Fruit fly (Drosophila melanogaster) whole organism, adult: Measurements from ENCODE around the gene SP555.

Experiments used
- CG11617 ChIP-seq: fragments of 200-800 bp; sonication (Bioruptor generic); optimal IDR thresholded peaks from 2 replicates; lab custom pipeline; 2017; ENCODE audit warnings: mild to moderate bottlenecking, missing biosample characterization, missing genetic modification reagents, missing genetic modification characterization
- CG12768 ChIP-seq: fragments of 200-800 bp; sonication (Bioruptor generic); optimal IDR thresholded peaks from 2 replicates; lab custom pipeline; 2017; ENCODE audit warnings: missing biosample characterization, missing genetic modification characterization, mild to moderate bottlenecking, moderate library complexity, missing genetic modification reagents
- CG14711 ChIP-seq: fragments of 200-800 bp; sonication (Bioruptor generic); optimal IDR thresholded peaks from 2 replicates; lab custom pipeline; 2018; ENCODE audit warnings: missing biosample characterization, mild to moderate bottlenecking, missing genetic modification characterization, moderate library complexity
- CG1620 ChIP-seq: fragments of 200-800 bp; sonication (Bioruptor generic); optimal IDR thresholded peaks from 2 replicates; lab custom pipeline; 2016; ENCODE audit warnings: missing biosample characterization, missing genetic modification characterization
- CG33017 ChIP-seq: fragments of 200-800 bp; sonication (Bioruptor generic); optimal IDR thresholded peaks from 2 replicates; lab custom pipeline; 2018; ENCODE audit warnings: missing biosample characterization, mild to moderate bottlenecking, missing genetic modification characterization, moderate library complexity
- CG5204 ChIP-seq: fragments of 200-800 bp; sonication (Bioruptor generic); optimal IDR thresholded peaks from 2 replicates; lab custom pipeline; 2016; ENCODE audit warnings: missing biosample characterization, missing genetic modification characterization
- CG7045 ChIP-seq: fragments of 200-800 bp; sonication (Bioruptor generic); optimal IDR thresholded peaks from 2 replicates; lab custom pipeline; 2017; ENCODE audit warnings: missing biosample characterization, mild to moderate bottlenecking, missing genetic modification characterization
- CG7101 ChIP-seq: fragments of 200-800 bp; sonication (Bioruptor generic); optimal IDR thresholded peaks from 2 replicates; lab custom pipeline; 2018; ENCODE audit warnings: missing biosample characterization, mild to moderate bottlenecking, missing genetic modification characterization, moderate library complexity
- Clk ChIP-seq: fragments of 200-800 bp; sonication (Bioruptor generic); optimal IDR thresholded peaks from 2 replicates; lab custom pipeline; 2017; ENCODE audit warnings: missing biosample characterization, missing genetic modification characterization
- Crg-1 ChIP-seq: fragments of 200-800 bp; sonication (Bioruptor generic); optimal IDR thresholded peaks from 2 replicates; lab custom pipeline; 2016; ENCODE audit warnings: missing biosample characterization, missing genetic modification characterization
- Hr96 ChIP-seq: fragments of 200-800 bp; sonication (Bioruptor generic); optimal IDR thresholded peaks from 2 replicates; lab custom pipeline; 2016; ENCODE audit warnings: missing biosample characterization, missing genetic modification characterization
- Mnt ChIP-seq: fragments of 200-800 bp; sonication (Bioruptor generic); optimal IDR thresholded peaks from 2 replicates; lab custom pipeline; 2016; ENCODE audit warnings: missing biosample characterization, mild to moderate bottlenecking, missing genetic modification characterization
- bab1 ChIP-seq: fragments of 200-800 bp; sonication (Bioruptor generic); optimal IDR thresholded peaks from 3 replicates; lab custom pipeline; 2019; ENCODE audit warnings: missing biosample characterization, mild to moderate bottlenecking, missing genetic modification characterization, moderate library complexity
- cic ChIP-seq: fragments of 200-800 bp; sonication (Bioruptor generic); optimal IDR thresholded peaks from 2 replicates; lab custom pipeline; 2017; ENCODE audit warnings: missing biosample characterization, mild to moderate bottlenecking, missing genetic modification characterization, moderate library complexity
- cnc ChIP-seq, 2 experiments: fragments of >200 bp; optimal IDR thresholded peaks; 2 replicates each; lab custom pipeline; 2017
- kay ChIP-seq: fragments of 200-800 bp; sonication (Bioruptor generic); peaks from one replicate; lab custom pipeline; 2016; ENCODE audit warnings: missing biosample characterization, missing genetic modification characterization, borderline replicate concordance
- ovo ChIP-seq: fragments of 200-800 bp; sonication (Bioruptor generic); optimal IDR thresholded peaks from 2 replicates; lab custom pipeline; 2016; ENCODE audit warnings: missing biosample characterization, missing genetic modification characterization
- pad ChIP-seq: fragments of 200-800 bp; sonication (Bioruptor generic); optimal IDR thresholded peaks from 3 replicates; lab custom pipeline; 2017; ENCODE audit warnings: missing biosample characterization, missing genetic modification characterization, mild to moderate bottlenecking, moderate library complexity, missing genetic modification reagents
- tj ChIP-seq: fragments of 200-800 bp; sonication (Bioruptor generic); optimal IDR thresholded peaks from 3 replicates; lab custom pipeline; 2017; ENCODE audit warnings: missing biosample characterization, mild to moderate bottlenecking, missing genetic modification characterization, moderate library complexity
- toe ChIP-seq: fragments of 200-800 bp; sonication (Bioruptor generic); optimal IDR thresholded peaks from 2 replicates; lab custom pipeline; 2016; ENCODE audit warnings: missing biosample characterization, missing genetic modification characterization

SP555 gene

dm6 chr2L:5029809-5030108 is 7.8 kb upstream of the SP555 start:
- peak; percentile 33 for TF ChIP-seq kay (GFP tag; lab: Kevin White, UChicago)
- TF ChIP-seq tj (GFP tag; lab: Kevin White, UChicago), result peak; percentile 60
- TF ChIP-seq CG7045 (GFP tag; lab: Kevin White, UChicago), result no peak

dm6 chr2L:5030535-5030934 is 7.0 kb upstream of the SP555 start:
- no peak for TF ChIP-seq CG12768 (GFP tag; lab: Kevin White, UChicago)
- no peak for TF ChIP-seq pad (GFP tag; lab: Kevin White, UChicago)
- TF ChIP-seq toe (GFP tag; lab: Kevin White, UChicago), result no peak

dm6 chr2L:5031399-5031798 is 6.1 kb upstream of the SP555 start:
- TF ChIP-seq CG33017 (no peak), Hr96 (GFP tag; lab: Kevin White, UChicago) (no peak), cic (no peak), Crg-1 (GFP tag; lab: Kevin White, UChicago) (no peak), tj (GFP tag; lab: Kevin White, UChicago) (no peak), toe (GFP tag; lab: Kevin White, UChicago) (no peak), cnc (optimal IDR thresholded peaks at IDR 0.05; lab: Kevin White, UChicago) (no peak), Clk (GFP tag; lab: Kevin White, UChicago) (no peak), CG5204 (GFP tag; lab: Kevin White, UChicago) (no peak), Mnt (GFP tag; lab: Kevin White, UChicago) (no peak), CG1620 (GFP tag; lab: Kevin White, UChicago) (no peak), kay (GFP tag; lab: Kevin White, UChicago) (no peak), CG7045 (GFP tag; lab: Kevin White, UChicago) (no peak), bab1 (GFP tag; lab: Kevin White, UChicago) (no peak), CG14711 (tag; lab: Kevin White, UChicago) (no peak), pad (GFP tag; lab: Kevin White, UChicago) (no peak), CG7101 (tag; lab: Kevin White, UChicago) (no peak), CG12768 (GFP tag; lab: Kevin White, UChicago) (no peak)

dm6 chr2L:5031886-5032285 is 5.6 kb upstream of the SP555 start:
- no peak for TF ChIP-seq CG1620 (GFP tag; lab: Kevin White, UChicago)
- TF ChIP-seq CG11617 (GFP tag; lab: Kevin White, UChicago), result no peak
- TF ChIP-seq toe (GFP tag; lab: Kevin White, UChicago), result no peak
- no peak for TF ChIP-seq pad (GFP tag; lab: Kevin White, UChicago)
- TF ChIP-seq cic, result no peak
- no peak for TF ChIP-seq CG14711 (tag; lab: Kevin White, UChicago)
- no peak for TF ChIP-seq cnc (optimal IDR thresholded peaks at IDR 0.05; lab: Kevin White, UChicago)
- no peak for TF ChIP-seq kay (GFP tag; lab: Kevin White, UChicago)
- TF ChIP-seq Clk (GFP tag; lab: Kevin White, UChicago), result no peak
- TF ChIP-seq tj (GFP tag; lab: Kevin White, UChicago), result no peak
- no peak for TF ChIP-seq CG12768 (GFP tag; lab: Kevin White, UChicago)
- TF ChIP-seq CG7101 (tag; lab: Kevin White, UChicago), result no peak
- TF ChIP-seq Mnt (GFP tag; lab: Kevin White, UChicago), result no peak
- TF ChIP-seq Hr96 (GFP tag; lab: Kevin White, UChicago), result no peak
- TF ChIP-seq CG7045 (GFP tag; lab: Kevin White, UChicago), result no peak
- TF ChIP-seq CG5204 (GFP tag; lab: Kevin White, UChicago), result no peak
- TF ChIP-seq bab1 (GFP tag; lab: Kevin White, UChicago), result no peak

dm6 chr2L:5036120-5036519 is 1.4 kb upstream of the SP555 start:
- no peak for TF ChIP-seq tj (GFP tag; lab: Kevin White, UChicago)
- TF ChIP-seq CG33017, result no peak
- no peak for TF ChIP-seq CG7101 (tag; lab: Kevin White, UChicago)
- no peak for TF ChIP-seq CG7045 (GFP tag; lab: Kevin White, UChicago)
- TF ChIP-seq toe (GFP tag; lab: Kevin White, UChicago), result no peak
- no peak for TF ChIP-seq CG12768 (GFP tag; lab: Kevin White, UChicago)
- no peak for TF ChIP-seq pad (GFP tag; lab: Kevin White, UChicago)

dm6 chr2L:5042076-5042475 is 4.6 kb downstream of the SP555 start:
- TF ChIP-seq Crg-1 (GFP tag; lab: Kevin White, UChicago) (no peak), CG7101 (tag; lab: Kevin White, UChicago) (no peak), CG33017 (no peak), ovo (no peak), toe (GFP tag; lab: Kevin White, UChicago) (no peak), pad (GFP tag; lab: Kevin White, UChicago) (no peak), CG5204 (GFP tag; lab: Kevin White, UChicago) (no peak), CG1620 (GFP tag; lab: Kevin White, UChicago) (no peak), bab1 (GFP tag; lab: Kevin White, UChicago) (no peak), tj (GFP tag; lab: Kevin White, UChicago) (no peak), cic (no peak), Clk (GFP tag; lab: Kevin White, UChicago) (no peak), kay (GFP tag; lab: Kevin White, UChicago) (no peak), cnc (optimal IDR thresholded peaks at IDR 0.05; lab: Kevin White, UChicago) (no peak), CG11617 (GFP tag; lab: Kevin White, UChicago) (no peak), Hr96 (GFP tag; lab: Kevin White, UChicago) (no peak), CG7045 (GFP tag; lab: Kevin White, UChicago) (no peak), Mnt (GFP tag; lab: Kevin White, UChicago) (no peak), CG12768 (GFP tag; lab: Kevin White, UChicago) (no peak), CG14711 (tag; lab: Kevin White, UChicago) (no peak)
